Worm (Caenorhabditis elegans): ENCODE data around the gene K08E7.8.
A peak's percentile ranks its signal among the peaks of the same experiment; 100 is the strongest.

K08E7.8 gene

DNA sequence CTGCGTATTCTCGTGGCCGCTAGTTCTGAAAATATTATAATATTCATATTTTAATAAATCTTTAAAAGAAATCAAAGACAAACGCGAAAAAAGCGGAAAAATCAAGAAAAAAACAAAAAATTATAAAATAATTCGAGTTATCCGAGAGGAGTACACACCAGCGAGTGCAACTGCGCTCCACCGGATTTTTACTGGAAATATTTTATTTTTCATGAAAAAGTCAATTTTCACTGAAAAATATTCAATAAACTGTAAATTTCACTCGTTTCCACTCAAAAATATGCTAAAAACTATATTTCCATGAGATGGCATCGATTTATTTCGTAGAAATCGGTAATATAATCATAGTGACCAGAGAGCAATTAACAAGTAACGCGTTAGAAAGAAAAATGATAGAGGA lies 19.5 kb upstream of the K08E7.8 start, which contains the start of gene Y55D9A.2 (continued):
- TF ChIP-seq F37B4.10 (GFP tag; IDR thresholded peaks at IDR 0.05) = no peak
- peak; percentile 39 for TF ChIP-seq him-1 (tag; optimal IDR thresholded peaks at IDR 0.05)
- TF ChIP-seq Y79H2A.3 (GFP tag; conservative IDR thresholded peaks at IDR 0.05) = 0 out of 2 replicates have a peak, but pooled peaks have one; percentile 11
- no peak for TF ChIP-seq hsf-1 (GFP tag; IDR thresholded peaks at IDR 0.05)
- TF ChIP-seq snpc-1.3 (tag; optimal IDR thresholded peaks at IDR 0.05; ENCODE audit: insufficient read depth) = peak; percentile 42
- TF ChIP-seq dpff-1 (tag; optimal IDR thresholded peaks at IDR 0.05) = no peak
- no peak for TF ChIP-seq ztf-22 (GFP tag; optimal IDR thresholded peaks at IDR 0.05)
- no peak for TF ChIP-seq rec-8 (tag; optimal IDR thresholded peaks at IDR 0.05)

DNA sequence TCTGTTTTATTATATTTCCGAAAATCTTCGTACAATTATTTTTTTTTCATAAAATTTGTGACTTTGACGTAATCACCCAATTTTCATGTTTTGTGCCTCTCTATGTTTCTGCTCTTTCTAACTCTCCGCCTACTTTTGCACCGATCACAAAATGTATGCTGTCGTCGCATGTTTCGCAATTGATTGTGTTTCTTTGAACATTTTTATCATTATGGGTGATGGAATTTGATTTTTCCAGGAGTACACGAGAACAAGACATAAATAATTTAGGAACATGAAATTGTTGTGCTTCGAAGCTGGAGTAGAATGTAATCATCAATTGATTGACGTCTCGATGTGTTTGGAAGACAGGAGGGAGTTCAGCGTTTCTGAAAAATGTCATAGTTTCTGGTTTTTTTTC lies 15.1 kb upstream of the K08E7.8 start:
- peak; percentile 89 for TF ChIP-seq cebp-1 (GFP tag; IDR thresholded peaks at IDR 0.05)
- TF ChIP-seq cebp-1 (tag; optimal IDR thresholded peaks at IDR 0.05) = peak; percentile 92
- no peak for TF ChIP-seq pbrm-1 (GFP tag; IDR thresholded peaks at IDR 0.05)
- peak; percentile 30 for TF ChIP-seq nhr-90 (tag; optimal IDR thresholded peaks at IDR 0.05)
- peak; percentile 88 for TF ChIP-seq egl-44 (GFP tag; IDR thresholded peaks at IDR 0.05)
- no peak for TF ChIP-seq chd-7 (tag; optimal IDR thresholded peaks at IDR 0.05)
- no peak for TF ChIP-seq nhr-179 (tag; optimal IDR thresholded peaks at IDR 0.05)
- TF ChIP-seq madf-10 (tag; optimal IDR thresholded peaks at IDR 0.05) = peak; percentile 46
- peak; percentile 72 for TF ChIP-seq dox-1 (GFP tag; IDR thresholded peaks at IDR 0.05)
- peak; percentile 24 for TF ChIP-seq pha-4 (tag; optimal IDR thresholded peaks at IDR 0.05)
- no peak for TF ChIP-seq F22D6.2 (tag; optimal IDR thresholded peaks at IDR 0.05)
- peak; percentile 63 for TF ChIP-seq B0336.3 (GFP tag; IDR thresholded peaks at IDR 0.05)
- TF ChIP-seq B0035.1 (tag; optimal IDR thresholded peaks at IDR 0.05) = no peak
- no peak for TF ChIP-seq rpc-1 (optimal IDR thresholded peaks at IDR 0.05)
- TF ChIP-seq rpc-1 (tag; optimal IDR thresholded peaks at IDR 0.05) = no peak
- no peak for TF ChIP-seq sea-2 (GFP tag; IDR thresholded peaks at IDR 0.05)
- no peak for TF ChIP-seq Y53G8AR.9 (GFP tag; conservative IDR thresholded peaks at IDR 0.05)
- peak; percentile 47 for TF ChIP-seq ets-4 (GFP tag; optimal IDR thresholded peaks at IDR 0.05)
- TF ChIP-seq nhr-80 (tag; optimal IDR thresholded peaks at IDR 0.05) = peak; percentile 100
- no peak for TF ChIP-seq mxl-1 (tag; optimal IDR thresholded peaks at IDR 0.05)
- TF ChIP-seq nhr-120 (GFP tag; IDR thresholded peaks at IDR 0.05) = no peak
- TF ChIP-seq somi-1 (GFP tag; optimal IDR thresholded peaks at IDR 0.05) = no peak
- TF ChIP-seq ztf-3 (GFP tag; optimal IDR thresholded peaks at IDR 0.05) = no peak
- TF ChIP-seq ztf-22 (GFP tag; optimal IDR thresholded peaks at IDR 0.05) = peak; percentile 81
- TF ChIP-seq tlf-1 (GFP tag; optimal IDR thresholded peaks at IDR 0.05) = peak; percentile 19
- peak; percentile 45 for TF ChIP-seq lin-40 (tag; optimal IDR thresholded peaks at IDR 0.05)
- TF ChIP-seq T07F8.4 (tag; optimal IDR thresholded peaks at IDR 0.05) = no peak
- no peak for TF ChIP-seq F10E7.11 (tag; optimal IDR thresholded peaks at IDR 0.05)
- TF ChIP-seq hrde-1 (tag; optimal IDR thresholded peaks at IDR 0.05; ENCODE audit: borderline replicate concordance) = no peak
- peak; percentile 33 for TF ChIP-seq attf-5 (GFP tag; optimal IDR thresholded peaks at IDR 0.05)
- TF ChIP-seq ztf-6 (GFP tag; IDR thresholded peaks at IDR 0.05) = no peak
- no peak for TF ChIP-seq him-1 (tag; optimal IDR thresholded peaks at IDR 0.05)
- peak; percentile 90 for TF ChIP-seq atf-7 (tag; optimal IDR thresholded peaks at IDR 0.05)
- peak; percentile 23 to 78 for TF ChIP-seq let-607 (tag; optimal IDR thresholded peaks at IDR 0.05)
- no peak for TF ChIP-seq hmg-1.2 (GFP tag; IDR thresholded peaks at IDR 0.05)
- no peak for TF ChIP-seq F57C9.4 (tag; optimal IDR thresholded peaks at IDR 0.05)
- TF ChIP-seq Y67H2A.10 (GFP tag; conservative IDR thresholded peaks at IDR 0.05) = no peak
- TF ChIP-seq F33H1.4 (GFP tag; IDR thresholded peaks at IDR 0.05) = no peak
- TF ChIP-seq snpc-4 (GFP tag; optimal IDR thresholded peaks at IDR 0.05) = no peak
- no peak for TF ChIP-seq snpc-4 (tag; optimal IDR thresholded peaks at IDR 0.05)
- peak; percentile 50 for TF ChIP-seq tbp1 (GFP tag; optimal IDR thresholded peaks at IDR 0.05)
- no peak for TF ChIP-seq B0261.1 (tag; optimal IDR thresholded peaks at IDR 0.05)

Data from whole organism, young adult.